Fruit fly (Drosophila melanogaster) whole organism, embryonic: Measurements from ENCODE around the gene Dhdds.

Source experiments
- CG11456 ChIP-seq: fragments of 200-800 bp; sonication (Bioruptor generic); IDR thresholded peaks from 3 replicates; pipeline ENCODE4 v1.3.6; 2022; ENCODE audit warnings: missing biosample characterization, missing genetic modification characterization
- CG12219 ChIP-seq: fragments of 200-800 bp; sonication (Bioruptor generic); optimal IDR thresholded peaks from 3 replicates; lab custom pipeline; 2018; ENCODE audit warnings: missing biosample characterization, mild to moderate bottlenecking, missing genetic modification characterization
- CG13287 ChIP-seq: fragments of 200-800 bp; sonication (Bioruptor generic); IDR thresholded peaks from 2 replicates; pipeline ENCODE4 v1.3.6; 2022; ENCODE audit warnings: missing biosample characterization, missing genetic modification characterization; ENCODE audit not compliant: partially characterized antibody
- CG13424 ChIP-seq: fragments of 200-800 bp; sonication (Bioruptor generic); optimal IDR thresholded peaks from 2 replicates; lab custom pipeline; 2019; ENCODE audit warnings: missing biosample characterization, mild to moderate bottlenecking, missing genetic modification characterization, moderate library complexity
- CG13775 ChIP-seq: fragments of 200-800 bp; sonication (Bioruptor generic); optimal IDR thresholded peaks from 3 replicates; lab custom pipeline; 2017; ENCODE audit warnings: missing biosample characterization, mild to moderate bottlenecking, missing genetic modification characterization
- CG15479 ChIP-seq: fragments of 200-800 bp; sonication (Bioruptor generic); optimal IDR thresholded peaks from 3 replicates; lab custom pipeline; 2019; ENCODE audit warnings: missing biosample characterization, mild to moderate bottlenecking, missing genetic modification characterization, moderate library complexity
- CG18262 ChIP-seq: fragments of 200-800 bp; optimal IDR thresholded peaks from 3 replicates; lab custom pipeline; 2019; ENCODE audit warnings: missing biosample characterization, mild to moderate bottlenecking, missing genetic modification characterization, moderate library complexity
- CG2889 ChIP-seq: fragments of 200-800 bp; sonication (Bioruptor generic); IDR thresholded peaks from 3 replicates; pipeline ENCODE4 v1.3.6; 2022; ENCODE audit warnings: missing biosample characterization, missing genetic modification characterization
- CG31365 ChIP-seq: fragments of 200-800 bp; sonication (Bioruptor generic); optimal IDR thresholded peaks from 2 replicates; lab custom pipeline; 2018; ENCODE audit warnings: missing biosample characterization, mild to moderate bottlenecking, missing genetic modification characterization
- CG3281 ChIP-seq: fragments of 200-800 bp; sonication (Bioruptor generic); optimal IDR thresholded peaks from 3 replicates; lab custom pipeline; 2017; ENCODE audit warnings: missing biosample characterization, mild to moderate bottlenecking, missing genetic modification characterization
- CG33213 ChIP-seq: fragments of 200-800 bp; sonication (Bioruptor generic); optimal IDR thresholded peaks from 3 replicates; lab custom pipeline; 2016; ENCODE audit warnings: missing biosample characterization, missing genetic modification characterization
- CG42726 ChIP-seq: fragments of 200-800 bp; sonication (Bioruptor generic); IDR thresholded peaks from 2 replicates; pipeline ENCODE4 v1.3.6; 2022; ENCODE audit warnings: missing biosample characterization, missing genetic modification characterization; ENCODE audit not compliant: partially characterized antibody
- CG5245 ChIP-seq: fragments of 200-800 bp; sonication (Bioruptor generic); optimal IDR thresholded peaks from 3 replicates; lab custom pipeline; 2016; ENCODE audit warnings: missing biosample characterization, missing genetic modification characterization
- CG6254 ChIP-seq: fragments of 200-800 bp; sonication (Bioruptor generic); optimal IDR thresholded peaks from 3 replicates; lab custom pipeline; 2017; ENCODE audit warnings: mild to moderate bottlenecking, missing biosample characterization, missing genetic modification reagents, missing genetic modification characterization
- CG8089 ChIP-seq: fragments of 200-800 bp; sonication (Bioruptor generic); optimal IDR thresholded peaks from 3 replicates; lab custom pipeline; 2016; ENCODE audit warnings: missing biosample characterization, missing genetic modification characterization
- CG8281 ChIP-seq: fragments of 200-800 bp; sonication (Bioruptor generic); optimal IDR thresholded peaks from 2 replicates; lab custom pipeline; 2018; ENCODE audit warnings: missing biosample characterization, mild to moderate bottlenecking, missing genetic modification characterization, moderate library complexity
- CG8478 ChIP-seq: fragments of >200 bp; optimal IDR thresholded peaks from 2 replicates; lab custom pipeline; 2018
- Chrac-16 ChIP-seq: fragments of 200-800 bp; sonication (Bioruptor generic); optimal IDR thresholded peaks from 3 replicates; lab custom pipeline; 2016; ENCODE audit warnings: missing biosample characterization, missing genetic modification characterization
- D19A ChIP-seq: fragments of 200-800 bp; optimal IDR thresholded peaks from 3 replicates; lab custom pipeline; 2019; ENCODE audit warnings: missing biosample characterization, mild to moderate bottlenecking, missing genetic modification characterization, moderate library complexity
- HHEX ChIP-seq: fragments of 200-800 bp; sonication (Bioruptor generic); optimal IDR thresholded peaks from 3 replicates; lab custom pipeline; 2017; ENCODE audit warnings: missing biosample characterization, mild to moderate bottlenecking, missing genetic modification characterization, missing genetic modification reagents
- Hand ChIP-seq: fragments of 200-800 bp; sonication (Bioruptor generic); optimal IDR thresholded peaks from 2 replicates; lab custom pipeline; 2017; ENCODE audit warnings: mild to moderate bottlenecking, missing biosample characterization, missing genetic modification reagents, missing genetic modification characterization
- Kr ChIP-seq: fragments of 200-800 bp; sonication (Bioruptor generic); optimal IDR thresholded peaks from 2 replicates; lab custom pipeline; 2017; ENCODE audit warnings: missing biosample characterization, mild to moderate bottlenecking, missing genetic modification characterization
- Max ChIP-seq: fragments of 200-800 bp; sonication (Bioruptor generic); optimal IDR thresholded peaks from 2 replicates; lab custom pipeline; 2016; ENCODE audit warnings: missing biosample characterization, mild to moderate bottlenecking, missing genetic modification characterization
- Oaz ChIP-seq: fragments of 200-800 bp; sonication (Bioruptor generic); IDR thresholded peaks from 2 replicates; pipeline ENCODE4 v1.3.6; 2022; ENCODE audit warnings: missing biosample characterization, missing genetic modification characterization
- PHDP ChIP-seq: fragments of 200-800 bp; sonication (Bioruptor generic); optimal IDR thresholded peaks from 3 replicates; lab custom pipeline; 2018; ENCODE audit warnings: missing biosample characterization, mild to moderate bottlenecking, missing genetic modification characterization, moderate library complexity
- YL-1 ChIP-seq: fragments of 200-800 bp; sonication (Bioruptor generic); optimal IDR thresholded peaks from 3 replicates; lab custom pipeline; 2017; ENCODE audit warnings: missing biosample characterization, mild to moderate bottlenecking, missing genetic modification characterization
- ato ChIP-seq: fragments of 200-800 bp; sonication (Bioruptor generic); IDR thresholded peaks from 2 replicates; pipeline ENCODE4 v1.3.6; 2022; ENCODE audit warnings: missing biosample characterization, missing genetic modification characterization; ENCODE audit not compliant: partially characterized antibody
- br ChIP-seq: fragments of >200 bp; optimal IDR thresholded peaks from 2 replicates; lab custom pipeline; 2017
- bsh ChIP-seq, 2 experiments: fragments of 200-800 bp; sonication (Bioruptor generic); optimal IDR thresholded peaks; 2 replicates each; lab custom pipeline; 2017 to 2018; ENCODE audit warnings: mild to moderate bottlenecking in 2 of 2, missing biosample characterization in 2 of 2, missing genetic modification characterization in 2 of 2, moderate library complexity in 1 of 2
- chif ChIP-seq, 2 experiments: fragments of 200-800 bp; sonication (Bioruptor generic); optimal IDR thresholded peaks; 3 replicates each; lab custom pipeline; 2016; ENCODE audit warnings: missing biosample characterization in 2 of 2, missing genetic modification characterization in 2 of 2
- chinmo ChIP-seq: fragments of 200-800 bp; sonication (Bioruptor generic); IDR thresholded peaks from 4 replicates; pipeline ENCODE4 v1.3.6; 2022; ENCODE audit warnings: missing biosample characterization, missing genetic modification characterization; ENCODE audit not compliant: partially characterized antibody
- corto ChIP-seq: fragments of 200-800 bp; sonication (Bioruptor generic); optimal IDR thresholded peaks from 2 replicates; lab custom pipeline; 2016; ENCODE audit warnings: missing biosample characterization, mild to moderate bottlenecking, missing genetic modification characterization, moderate library complexity
- crc ChIP-seq: fragments of 200-800 bp; sonication (Bioruptor generic); optimal IDR thresholded peaks from 2 replicates; lab custom pipeline; 2016; ENCODE audit warnings: missing biosample characterization, missing genetic modification characterization
- croc ChIP-seq: fragments of 200-800 bp; sonication (Bioruptor generic); conservative IDR thresholded peaks from 3 replicates; pipeline ENCODE4 v1.3.6; 2022; ENCODE audit warnings: missing biosample characterization, missing genetic modification characterization
- crp ChIP-seq, 2 experiments: fragments of 200-800 bp; sonication (Bioruptor generic); optimal IDR thresholded peaks; 2 replicates in 1 of 2; 3 replicates in 1 of 2; lab custom pipeline; 2017; ENCODE audit warnings: missing biosample characterization in 2 of 2, missing genetic modification characterization in 2 of 2, mild to moderate bottlenecking in 1 of 2, moderate library complexity in 1 of 2
- cwo ChIP-seq: fragments of 200-800 bp; sonication (Bioruptor generic); optimal IDR thresholded peaks from 3 replicates; lab custom pipeline; 2017; ENCODE audit warnings: missing biosample characterization, missing genetic modification characterization, mild to moderate bottlenecking, moderate library complexity, missing genetic modification reagents
- gsb-n ChIP-seq: fragments of 200-800 bp; sonication (Bioruptor generic); optimal IDR thresholded peaks from 3 replicates; lab custom pipeline; 2018; ENCODE audit warnings: missing biosample characterization, mild to moderate bottlenecking, missing genetic modification characterization
- inv ChIP-seq: fragments of 200-800 bp; sonication (Bioruptor generic); IDR thresholded peaks from 2 replicates; pipeline ENCODE4 v1.3.6; 2022; ENCODE audit warnings: missing biosample characterization, missing genetic modification characterization; ENCODE audit not compliant: partially characterized antibody
- knrl ChIP-seq: fragments of 200-800 bp; sonication (Bioruptor generic); IDR thresholded peaks from 3 replicates; pipeline ENCODE4 v1.3.6; 2022; ENCODE audit warnings: missing biosample characterization, missing genetic modification characterization; ENCODE audit not compliant: partially characterized antibody
- lmd ChIP-seq: fragments of 200-800 bp; sonication (Bioruptor generic); IDR thresholded peaks from 2 replicates; pipeline ENCODE4 v1.3.6; 2022; ENCODE audit warnings: missing biosample characterization, missing genetic modification characterization
- mirr ChIP-seq: fragments of 200-800 bp; sonication (Bioruptor generic); optimal IDR thresholded peaks from 3 replicates; lab custom pipeline; 2018; ENCODE audit warnings: missing biosample characterization, mild to moderate bottlenecking, missing genetic modification characterization
- org-1 ChIP-seq: fragments of 200-800 bp; sonication (Bioruptor generic); optimal IDR thresholded peaks from 2 replicates; lab custom pipeline; 2017; ENCODE audit warnings: missing biosample characterization, missing genetic modification characterization
- pan ChIP-seq, 4 experiments: fragments of >200 bp in 3 of 4; fragments of 200-800 bp in 1 of 4; sonication (Bioruptor generic) in 1 of 4; optimal IDR thresholded peaks in 3 of 4; IDR thresholded peaks in 1 of 4; 2 replicates each; pipeline versions ENCODE4 v1.3.6 to Lab custom; 2017 to 2022; ENCODE audit warnings: missing biosample characterization in 2 of 4, missing genetic modification characterization in 2 of 4, mixed read lengths in 1 of 4
- pho ChIP-seq: fragments of 200-800 bp; sonication (Bioruptor generic); optimal IDR thresholded peaks from 2 replicates; lab custom pipeline; 2016; ENCODE audit warnings: missing biosample characterization, missing genetic modification characterization
- psq ChIP-seq: fragments of 200-800 bp; sonication (Bioruptor generic); optimal IDR thresholded peaks from 2 replicates; lab custom pipeline; 2017; ENCODE audit warnings: missing biosample characterization, missing genetic modification characterization
- repo ChIP-seq: fragments of 200-800 bp; sonication (Bioruptor generic); optimal IDR thresholded peaks from 2 replicates; lab custom pipeline; 2016; ENCODE audit warnings: missing biosample characterization, missing genetic modification characterization
- usp ChIP-seq: fragments of >200 bp; optimal IDR thresholded peaks from 2 replicates; lab custom pipeline; 2017; ENCODE audit warnings: missing biosample characterization, missing genetic modification characterization
- vnd ChIP-seq: fragments of 200-800 bp; sonication (Bioruptor generic); IDR thresholded peaks from 3 replicates; pipeline ENCODE4 v1.3.6; 2022; ENCODE audit warnings: missing biosample characterization, missing genetic modification characterization; ENCODE audit not compliant: partially characterized antibody
- z ChIP-seq: fragments of 200-800 bp; sonication (Bioruptor generic); IDR thresholded peaks from 3 replicates; pipeline ENCODE4 v1.3.6; 2022; ENCODE audit warnings: missing biosample characterization, missing genetic modification characterization
- zfh2 ChIP-seq: fragments of 200-800 bp; sonication (Bioruptor generic); optimal IDR thresholded peaks from 2 replicates; lab custom pipeline; 2016; ENCODE audit warnings: missing biosample characterization, missing genetic modification characterization

Dhdds gene

dm6 chrX:7946858-7947313 is 13.7 kb upstream of the Dhdds start, which contains the start of gene orion (continued):
- TF ChIP-seq pan (optimal IDR thresholded peaks at IDR 0.05; lab: Kevin White, UChicago): no peak
- no peak for TF ChIP-seq pan (GFP tag; optimal IDR thresholded peaks at IDR 0.05 in 1 of 2, IDR thresholded peaks at IDR 0.05 in 1 of 2)
- no peak for TF ChIP-seq CG3281 (GFP tag; lab: Kevin White, UChicago)
- TF ChIP-seq ato (GFP tag; lab: Robert Waterston, UW): peak; percentile 72
- peak; percentile 86 for TF ChIP-seq CG13287 (GFP tag; lab: Robert Waterston, UW)
- peak in 1 of 2 experiments; percentile 7 for TF ChIP-seq crp (GFP tag; optimal IDR thresholded peaks at IDR 0.05; lab: Kevin White, UChicago)
- no peak for TF ChIP-seq org-1
- TF ChIP-seq zfh2 (GFP tag; lab: Kevin White, UChicago): no peak
- no peak for TF ChIP-seq Kr (GFP tag; lab: Kevin White, UChicago)
- no peak for TF ChIP-seq Hand (GFP tag; lab: Kevin White, UChicago)
- no peak for TF ChIP-seq gsb-n (tag; lab: Kevin White, UChicago)
- no peak for TF ChIP-seq CG2889 (GFP tag; lab: Robert Waterston, UW)
- TF ChIP-seq CG8089 (GFP tag; lab: Kevin White, UChicago): no peak
- TF ChIP-seq CG42726 (GFP tag; lab: Robert Waterston, UW): peak; percentile 62; the same call in 1 of the 2 replicates
- TF ChIP-seq CG13775 (GFP tag; lab: Kevin White, UChicago): peak; percentile 11
- no peak for TF ChIP-seq crc
- no peak for TF ChIP-seq pho (GFP tag; lab: Kevin White, UChicago)
- peak; percentile 68 for TF ChIP-seq knrl (GFP tag; lab: Robert Waterston, UW)
- no peak for TF ChIP-seq repo (GFP tag; lab: Kevin White, UChicago)
- TF ChIP-seq CG6254 (GFP tag; lab: Kevin White, UChicago): peak; percentile 98
- no peak for TF ChIP-seq croc (GFP tag; lab: Robert Waterston, UW)
- no peak for TF ChIP-seq CG5245 (GFP tag; lab: Kevin White, UChicago)
- no peak for TF ChIP-seq Oaz (GFP tag; lab: Robert Waterston, UW)
- TF ChIP-seq bsh (GFP tag; optimal IDR thresholded peaks at IDR 0.05; lab: Kevin White, UChicago): peak in 1 of 2 experiments; percentile 68
- peak; percentile 19 for TF ChIP-seq CG18262 (tag; lab: Kevin White, UChicago)
- no peak for TF ChIP-seq CG8281
- no peak for TF ChIP-seq CG31365
- no peak for TF ChIP-seq chif (GFP tag; optimal IDR thresholded peaks at IDR 0.05; lab: Kevin White, UChicago)
- TF ChIP-seq inv (GFP tag; lab: Robert Waterston, UW): peak; percentile 54
- no peak for TF ChIP-seq z (GFP tag; lab: Robert Waterston, UW)
- TF ChIP-seq cwo: no peak
- TF ChIP-seq PHDP: no peak
- no peak for TF ChIP-seq usp (GFP tag; lab: Kevin White, UChicago)
- TF ChIP-seq CG12219 (GFP tag; lab: Kevin White, UChicago): peak; percentile 15
- peak; percentile 52 for TF ChIP-seq mirr
- no peak for TF ChIP-seq corto (GFP tag; lab: Kevin White, UChicago)
- TF ChIP-seq vnd (GFP tag; lab: Robert Waterston, UW): peak; percentile 71
- no peak for TF ChIP-seq Chrac-16 (GFP tag; lab: Kevin White, UChicago)
- TF ChIP-seq Max: no peak
- TF ChIP-seq lmd: no peak; the same call in 1 of the 2 replicates
- no peak for TF ChIP-seq CG33213 (GFP tag; lab: Kevin White, UChicago)
- TF ChIP-seq CG11456 (GFP tag; lab: Robert Waterston, UW): no peak
- peak; percentile 90 for TF ChIP-seq chinmo (GFP tag; lab: Robert Waterston, UW)
- no peak for TF ChIP-seq br
- peak; percentile 27 for TF ChIP-seq CG13424 (tag; lab: Kevin White, UChicago)
- TF ChIP-seq CG15479 (GFP tag; lab: Kevin White, UChicago): no peak
- no peak for TF ChIP-seq D19A (tag; lab: Kevin White, UChicago)
- TF ChIP-seq YL-1 (GFP tag; lab: Kevin White, UChicago): peak; percentile 67
- TF ChIP-seq psq (GFP tag; lab: Kevin White, UChicago): peak; percentile 17
- TF ChIP-seq CG8478 (lab: Kevin White, UChicago): no peak
- TF ChIP-seq HHEX (GFP tag; lab: Kevin White, UChicago): peak; percentile 30
